Worm (Caenorhabditis elegans) whole organism, L4 larva: ENCODE measurements around the gene srh-41.

Experiments used
- Y105C5A.15 ChIP-seq: fragments of 200-800 bp; sonication (Bioruptor generic); IDR thresholded peaks from 2 replicates; pipeline ENCODE4 v1.3.6; 2022; ENCODE audit warnings: missing genetic modification characterization, missing compliant biosample characterization
- Y48G9A.11 ChIP-seq: fragments of 200-800 bp; sonication (Bioruptor generic); IDR thresholded peaks from 2 replicates; pipeline ENCODE4 v1.3.6; 2022; ENCODE audit warnings: missing genetic modification reagents, missing genetic modification characterization, missing compliant biosample characterization
- ZK337.2 ChIP-seq: fragments of 200-800 bp; sonication (Bioruptor generic); IDR thresholded peaks from 2 replicates; pipeline ENCODE4 v1.3.6; 2022; ENCODE audit warnings: missing genetic modification reagents, missing genetic modification characterization, missing compliant biosample characterization
- ZK546.5 ChIP-seq, 2 experiments: sonication (generic microtip); optimal IDR thresholded peaks; 2 replicates each; lab custom pipeline; 2017; ENCODE audit warnings: missing biosample characterization in 2 of 2, missing genetic modification characterization in 2 of 2
- aly-2 ChIP-seq: sonication (generic microtip); optimal IDR thresholded peaks from 2 replicates; lab custom pipeline; 2018; ENCODE audit warnings: missing biosample characterization, missing genetic modification characterization
- ceh-20 ChIP-seq: fragments of 200-800 bp; sonication (Bioruptor generic); IDR thresholded peaks from 2 replicates; pipeline ENCODE4 v1.3.6; 2022; ENCODE audit warnings: missing genetic modification reagents, missing genetic modification characterization, missing compliant biosample characterization
- ceh-32 ChIP-seq: sonication (generic microtip); optimal IDR thresholded peaks from 2 replicates; lab custom pipeline; 2016; ENCODE audit warnings: mild to moderate bottlenecking, missing genetic modification characterization, missing compliant biosample characterization; ENCODE audit not compliant: poor library complexity
- ceh-44 ChIP-seq: fragments of 200-800 bp; sonication (Bioruptor generic); IDR thresholded peaks from 2 replicates; pipeline ENCODE4 v1.3.6; 2022; ENCODE audit warnings: missing genetic modification reagents, missing genetic modification characterization, missing compliant biosample characterization
- ceh-62 ChIP-seq: sonication (generic microtip); optimal IDR thresholded peaks from 2 replicates; lab custom pipeline; 2017; ENCODE audit warnings: missing biosample characterization, missing genetic modification characterization
- daf-12 ChIP-seq: fragments of 150-350 bp; optimal IDR thresholded peaks from 2 replicates; lab custom pipeline; 2014; ENCODE audit warnings: missing biosample characterization, missing genetic modification reagents, missing genetic modification characterization
- daf-16 ChIP-seq, 3 experiments: sonication (generic microtip); optimal IDR thresholded peaks; 2 replicates each; lab custom pipeline; 2016 to 2017; ENCODE audit warnings: missing genetic modification characterization in 3 of 3, missing genetic modification reagents in 3 of 3, mild to moderate bottlenecking in 2 of 3, missing compliant biosample characterization in 2 of 3, missing biosample characterization in 1 of 3, moderate library complexity in 1 of 3
- dmd-6 ChIP-seq: fragments of 200-800 bp; sonication (Bioruptor generic); IDR thresholded peaks from 2 replicates; pipeline ENCODE4 v1.3.6; 2022; ENCODE audit warnings: missing genetic modification reagents, missing genetic modification characterization, missing compliant biosample characterization
- dpl-1 ChIP-seq: fragments of 150-350 bp; optimal IDR thresholded peaks from 2 replicates; lab custom pipeline; 2014; ENCODE audit warnings: missing biosample characterization, missing genetic modification reagents, missing genetic modification characterization
- duxl-1 ChIP-seq: sonication (generic microtip); optimal IDR thresholded peaks from 2 replicates; lab custom pipeline; 2016; ENCODE audit warnings: mild to moderate bottlenecking, missing genetic modification characterization, moderate library complexity, missing compliant biosample characterization; ENCODE audit not compliant: poor library complexity
- egl-43 ChIP-seq: fragments of 200-800 bp; sonication (Bioruptor generic); IDR thresholded peaks from 2 replicates; pipeline ENCODE4 v1.3.6; 2022; ENCODE audit warnings: missing genetic modification reagents, missing genetic modification characterization, missing compliant biosample characterization
- fkh-10 ChIP-seq: fragments of 150-350 bp; optimal IDR thresholded peaks from 2 replicates; lab custom pipeline; 2014; ENCODE audit warnings: missing biosample characterization, missing genetic modification reagents, missing genetic modification characterization
- gei-8 ChIP-seq: fragments of 200-800 bp; sonication (Bioruptor generic); optimal IDR thresholded peaks from 2 replicates; lab custom pipeline; 2018; ENCODE audit warnings: mild to moderate bottlenecking, missing genetic modification characterization, missing compliant biosample characterization
- hif-1 ChIP-seq, 2 experiments: sonication (generic microtip); optimal IDR thresholded peaks; 2 replicates each; lab custom pipeline; 2016 to 2017; ENCODE audit warnings: missing compliant biosample characterization in 2 of 2, missing genetic modification characterization in 2 of 2, missing genetic modification reagents in 2 of 2, missing genotype in 2 of 2, mild to moderate bottlenecking in 1 of 2
- hlh-11 ChIP-seq: fragments of 200-800 bp; sonication (Bioruptor generic); optimal IDR thresholded peaks from 2 replicates; lab custom pipeline; 2018; ENCODE audit warnings: mild to moderate bottlenecking, missing genetic modification characterization, missing compliant biosample characterization
- hmg-1.1 ChIP-seq: fragments of 200-800 bp; sonication (Bioruptor generic); IDR thresholded peaks from 2 replicates; pipeline ENCODE4 v1.3.6; 2022; ENCODE audit warnings: missing genetic modification reagents, missing genetic modification characterization, missing compliant biosample characterization
- jun-1 ChIP-seq: fragments of 150-350 bp; optimal IDR thresholded peaks from 2 replicates; lab custom pipeline; 2014; ENCODE audit warnings: missing biosample characterization, missing genetic modification reagents, missing genetic modification characterization
- lin-1 ChIP-seq: fragments of 200-800 bp; sonication (Bioruptor generic); IDR thresholded peaks from 2 replicates; pipeline ENCODE4 v1.3.6; 2022; ENCODE audit warnings: missing genetic modification reagents, missing genetic modification characterization, missing compliant biosample characterization
- lin-13 ChIP-seq: fragments of 150-350 bp; optimal IDR thresholded peaks from 2 replicates; lab custom pipeline; 2014; ENCODE audit warnings: missing biosample characterization, missing genetic modification reagents, missing genetic modification characterization
- lin-15B ChIP-seq: fragments of 150-350 bp; sonication (generic microtip); optimal IDR thresholded peaks from 3 replicates; lab custom pipeline; 2014; ENCODE audit warnings: missing biosample characterization, missing genetic modification characterization
- lin-29 ChIP-seq: fragments of 200-800 bp; sonication (Bioruptor generic); IDR thresholded peaks from 2 replicates; pipeline ENCODE4 v1.3.6; 2022; ENCODE audit warnings: missing genetic modification reagents, missing genetic modification characterization, missing compliant biosample characterization
- lin-38 ChIP-seq: fragments of 200-800 bp; sonication (Bioruptor generic); IDR thresholded peaks from 2 replicates; pipeline ENCODE4 v1.3.6; 2022; ENCODE audit warnings: missing genetic modification reagents, missing genetic modification characterization, missing compliant biosample characterization
- lsy-2 ChIP-seq, 2 experiments: fragments of 150-350 bp in 1 of 2; sonication (generic microtip) in 1 of 2; optimal IDR thresholded peaks; 2 replicates each; lab custom pipeline; 2014 to 2017; ENCODE audit warnings: missing biosample characterization in 2 of 2, missing genetic modification characterization in 2 of 2
- madf-5 ChIP-seq, 2 experiments: fragments of 200-800 bp; sonication (Bioruptor generic); IDR thresholded peaks; 2 replicates each; pipeline ENCODE4 v1.3.6; 2022; ENCODE audit warnings: missing compliant biosample characterization in 2 of 2, missing genetic modification characterization in 2 of 2
- mdl-1 ChIP-seq, 2 experiments: fragments of 150-350 bp in 1 of 2; sonication (generic microtip) in 1 of 2; optimal IDR thresholded peaks; 2 replicates each; lab custom pipeline; 2014 to 2017; ENCODE audit warnings: missing biosample characterization in 2 of 2, missing genetic modification characterization in 2 of 2
- mep-1 ChIP-seq: fragments of 150-350 bp; sonication (generic microtip); optimal IDR thresholded peaks from 3 replicates; lab custom pipeline; 2014; ENCODE audit warnings: missing biosample characterization, missing genetic modification characterization
- mes-2 ChIP-seq: sonication (generic microtip); optimal IDR thresholded peaks from 2 replicates; lab custom pipeline; 2016; ENCODE audit warnings: missing genotype, mild to moderate bottlenecking, missing genetic modification characterization, missing compliant biosample characterization; ENCODE audit not compliant: poor library complexity, severe bottlenecking
- nhr-102 ChIP-seq: sonication (generic microtip); optimal IDR thresholded peaks from 2 replicates; lab custom pipeline; 2016; ENCODE audit warnings: mild to moderate bottlenecking, missing genetic modification characterization, moderate library complexity, missing compliant biosample characterization
- nhr-28 ChIP-seq: fragments of 150-350 bp; optimal IDR thresholded peaks from 2 replicates; lab custom pipeline; 2014; ENCODE audit warnings: missing biosample characterization, missing genetic modification characterization
- nhr-41 ChIP-seq: fragments of 200-800 bp; sonication (Bioruptor generic); IDR thresholded peaks from 2 replicates; pipeline ENCODE4 v1.3.6; 2022; ENCODE audit warnings: missing genetic modification reagents, missing genetic modification characterization, missing compliant biosample characterization
- nhr-42 ChIP-seq: fragments of 200-800 bp; sonication (Bioruptor generic); IDR thresholded peaks from 2 replicates; pipeline ENCODE4 v1.3.6; 2022; ENCODE audit warnings: missing genetic modification characterization, missing compliant biosample characterization
- nhr-6 ChIP-seq: fragments of 150-350 bp; optimal IDR thresholded peaks from 2 replicates; lab custom pipeline; 2014; ENCODE audit warnings: missing biosample characterization, missing genetic modification characterization
- nhr-77 ChIP-seq: fragments of 150-350 bp; optimal IDR thresholded peaks from 2 replicates; lab custom pipeline; 2014; ENCODE audit warnings: missing biosample characterization, missing genetic modification characterization
- php-3 ChIP-seq: fragments of 200-800 bp; sonication (Bioruptor generic); IDR thresholded peaks from 2 replicates; pipeline ENCODE4 v1.3.6; 2022; ENCODE audit warnings: missing genetic modification reagents, missing genetic modification characterization, missing compliant biosample characterization
- spr-3 ChIP-seq: fragments of 200-800 bp; sonication (Bioruptor generic); optimal IDR thresholded peaks from 2 replicates; lab custom pipeline; 2018; ENCODE audit warnings: mild to moderate bottlenecking, missing genetic modification characterization, missing compliant biosample characterization
- tra-1 ChIP-seq: fragments of 200-800 bp; sonication (Bioruptor generic); IDR thresholded peaks from 2 replicates; pipeline ENCODE4 v1.3.6; 2022; ENCODE audit warnings: missing genetic modification reagents, missing genetic modification characterization, missing compliant biosample characterization
- unc-130 ChIP-seq: sonication (generic microtip); optimal IDR thresholded peaks from 2 replicates; lab custom pipeline; 2016; ENCODE audit warnings: missing genetic modification reagents, missing genetic modification characterization, missing compliant biosample characterization
- unc-62 ChIP-seq, 3 experiments: fragments of 150-350 bp in 1 of 3; sonication (generic microtip); optimal IDR thresholded peaks in 2 of 3; peaks in 1 of 3; 1 replicate in 1 of 3; 2 replicates in 2 of 3; lab custom pipeline; 2014 to 2017; ENCODE audit warnings: missing biosample characterization in 3 of 3, missing genetic modification characterization in 3 of 3, missing genetic modification reagents in 3 of 3, missing genotype in 1 of 3
- vab-7 ChIP-seq: fragments of 200-800 bp; sonication (Bioruptor generic); IDR thresholded peaks from 2 replicates; pipeline ENCODE4 v1.3.6; 2022; ENCODE audit warnings: missing genetic modification reagents, missing genetic modification characterization, missing compliant biosample characterization
- zfp-2 ChIP-seq: sonication (generic microtip); optimal IDR thresholded peaks from 2 replicates; lab custom pipeline; 2016; ENCODE audit warnings: mild to moderate bottlenecking, missing genetic modification characterization, missing compliant biosample characterization
- zfp-3 ChIP-seq: fragments of 200-800 bp; sonication (Bioruptor generic); conservative IDR thresholded peaks from 2 replicates; pipeline ENCODE4 v1.3.6; 2022; ENCODE audit warnings: missing genetic modification reagents, missing genetic modification characterization, missing compliant biosample characterization
- zip-11 ChIP-seq: fragments of 200-800 bp; sonication (Bioruptor generic); IDR thresholded peaks from 2 replicates; pipeline ENCODE4 v1.3.6; 2022; ENCODE audit warnings: missing genetic modification characterization, missing compliant biosample characterization

Gene srh-41

DNA sequence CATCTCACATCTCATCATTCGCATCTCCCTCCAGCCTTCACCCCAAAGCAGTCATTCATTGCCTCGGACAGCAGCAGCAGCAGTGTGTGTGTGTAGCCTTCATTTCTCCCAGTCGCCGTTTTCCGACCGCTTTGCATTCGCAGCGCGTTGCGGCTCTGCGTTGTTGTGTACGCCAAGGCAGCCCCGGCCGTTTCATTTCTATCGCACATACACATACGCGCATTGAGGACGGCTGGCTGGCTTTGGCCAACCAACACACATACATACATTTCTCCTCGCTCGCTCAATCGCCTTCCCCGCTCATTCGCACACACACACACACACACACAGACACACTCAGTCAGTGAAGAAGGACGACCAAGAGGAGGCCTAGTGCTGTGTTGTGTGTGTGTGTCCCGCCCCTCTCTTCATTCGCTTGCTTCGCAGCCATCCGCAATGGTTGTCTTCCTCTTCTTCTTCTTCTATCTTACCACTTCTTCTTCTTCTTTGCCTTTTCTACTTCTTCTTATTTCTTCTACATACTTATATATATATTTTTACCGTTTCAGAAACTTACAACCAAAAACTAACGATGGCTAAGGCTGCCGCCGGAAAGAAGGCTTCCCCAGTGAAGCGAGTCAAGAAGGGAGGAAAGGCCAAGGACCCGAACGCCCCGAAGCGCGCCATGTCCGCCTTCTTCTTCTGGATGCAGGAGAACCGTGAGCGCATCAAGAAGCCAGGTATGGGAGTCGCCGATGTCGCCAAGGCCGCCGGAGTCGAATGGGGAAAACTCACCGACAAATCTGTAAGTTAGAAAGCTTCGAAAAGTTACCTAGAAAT, 36.8 kb downstream of the srh-41 start, which contains the start of gene hmg-1.1 (continued):
- TF ChIP-seq duxl-1 (tag; lab: Kevin White, UChicago) (peak; percentile 42), nhr-6 (tag; lab: Kevin White, UChicago) (peak; percentile 55), egl-43 (GFP tag; lab: Robert Waterston, UW) (peak; percentile 66; the same call in 1 of the 2 replicates), unc-62 (GFP tag; optimal IDR thresholded peaks at IDR 0.05 in 1 of 2; lab: Kevin White, UChicago) (peak in 1 of 2 experiments; percentile 99), unc-62 (tag; optimal IDR thresholded peaks at IDR 0.05; lab: Kevin White, UChicago) (no peak)

DNA sequence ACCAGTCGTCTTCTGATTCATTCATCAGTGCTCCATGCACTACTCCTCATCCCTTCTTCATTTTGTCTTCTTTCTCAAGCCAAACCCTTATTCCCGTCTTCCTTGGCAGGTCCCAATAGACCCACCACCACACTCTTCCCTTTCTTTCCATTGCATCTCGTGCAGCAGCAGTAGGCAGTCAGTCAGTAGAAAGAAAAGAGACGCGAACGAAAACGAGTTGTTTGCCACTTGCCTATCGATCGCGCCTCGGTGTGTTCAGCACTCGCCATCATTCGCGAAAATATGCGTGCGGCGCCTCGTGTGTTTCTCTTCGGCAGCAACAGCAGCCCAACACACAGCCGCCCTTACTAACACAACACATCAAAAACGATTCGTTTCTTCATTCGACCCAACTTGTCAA, 37.7 kb downstream of the srh-41 start:
- TF ChIP-seq Y48G9A.11: no peak
- TF ChIP-seq ZK546.5 (tag; optimal IDR thresholded peaks at IDR 0.05; lab: Kevin White, UChicago): no peak
- TF ChIP-seq hlh-11: peak; percentile 72
- TF ChIP-seq daf-12: no peak
- no peak for TF ChIP-seq ceh-44 (GFP tag; lab: Robert Waterston, UW)
- TF ChIP-seq lin-1: no peak
- TF ChIP-seq zfp-2 (tag; lab: Kevin White, UChicago): no peak
- TF ChIP-seq mes-2 (tag; lab: Kevin White, UChicago): peak; percentile 73
- TF ChIP-seq nhr-42 (GFP tag; lab: Robert Waterston, UW): peak; percentile 5; the same call in 1 of the 2 replicates
- TF ChIP-seq lin-38 (GFP tag; lab: Robert Waterston, UW): no peak
- TF ChIP-seq nhr-6 (tag; lab: Kevin White, UChicago): peak; percentile 42
- TF ChIP-seq hmg-1.1 (GFP tag; lab: Robert Waterston, UW): peak; percentile 88
- TF ChIP-seq ceh-62 (tag; lab: Kevin White, UChicago): no peak
- TF ChIP-seq mep-1: peak; percentile 74
- TF ChIP-seq hif-1 (tag; optimal IDR thresholded peaks at IDR 0.05; lab: Kevin White, UChicago): peak in 1 of 2 experiments; percentile 38
- TF ChIP-seq ZK337.2 (GFP tag; lab: Robert Waterston, UW): no peak
- TF ChIP-seq aly-2 (tag; lab: Kevin White, UChicago): no peak
- no peak for TF ChIP-seq Y105C5A.15 (GFP tag; lab: Robert Waterston, UW)
- no peak for TF ChIP-seq unc-130
- TF ChIP-seq lin-15B (tag; lab: Kevin White, UChicago): no peak
- peak; percentile 54 for TF ChIP-seq nhr-28 (tag; lab: Kevin White, UChicago)
- peak; percentile 75 for TF ChIP-seq nhr-77 (tag; lab: Kevin White, UChicago)
- TF ChIP-seq dmd-6 (GFP tag; lab: Robert Waterston, UW): peak; percentile 44
- TF ChIP-seq lsy-2 (tag; optimal IDR thresholded peaks at IDR 0.05; lab: Kevin White, UChicago): peak; percentile 4 to 54
- no peak for TF ChIP-seq spr-3
- no peak for TF ChIP-seq madf-5 (GFP tag; IDR thresholded peaks at IDR 0.05; lab: Robert Waterston, UW)
- TF ChIP-seq jun-1: no peak
- TF ChIP-seq nhr-102 (tag; lab: Kevin White, UChicago): no peak
- no peak for TF ChIP-seq zip-11 (GFP tag; lab: Robert Waterston, UW)
- no peak for TF ChIP-seq nhr-41 (GFP tag; lab: Robert Waterston, UW)
- TF ChIP-seq lin-13: peak; percentile 7
- TF ChIP-seq fkh-10: no peak
- no peak for TF ChIP-seq gei-8 (GFP tag; lab: Kevin White, UChicago)
- TF ChIP-seq ceh-32 (tag; lab: Kevin White, UChicago): no peak
- no peak for TF ChIP-seq lin-29
- no peak for TF ChIP-seq ceh-20 (GFP tag; lab: Robert Waterston, UW)
- TF ChIP-seq zfp-3 (GFP tag; lab: Robert Waterston, UW): no peak
- TF ChIP-seq vab-7 (GFP tag; lab: Robert Waterston, UW): no peak
- 0 out of 2 replicates have a peak, but pooled peaks have one; percentile 7 for TF ChIP-seq php-3 (GFP tag; lab: Robert Waterston, UW)
- peak; percentile 7 to 89 for TF ChIP-seq mdl-1 (tag; optimal IDR thresholded peaks at IDR 0.05; lab: Kevin White, UChicago)
- no peak for TF ChIP-seq tra-1 (GFP tag; lab: Robert Waterston, UW)
- TF ChIP-seq dpl-1 (GFP tag; lab: Kevin White, UChicago): peak; percentile 51
- no peak for TF ChIP-seq daf-16 (GFP tag; optimal IDR thresholded peaks at IDR 0.05; lab: Kevin White, UChicago)
- TF ChIP-seq daf-16 (tag; optimal IDR thresholded peaks at IDR 0.05; lab: Kevin White, UChicago): peak; percentile 57
